Fruit fly (Drosophila melanogaster) whole organism, adult: ENCODE data around the gene CG6126.

Source experiments
- CG11617 ChIP-seq: fragments of 200-800 bp; sonication (Bioruptor generic); optimal IDR thresholded peaks from 2 replicates; lab custom pipeline; 2017; ENCODE audit warnings: mild to moderate bottlenecking, missing biosample characterization, missing genetic modification reagents, missing genetic modification characterization
- CG12768 ChIP-seq: fragments of 200-800 bp; sonication (Bioruptor generic); optimal IDR thresholded peaks from 2 replicates; lab custom pipeline; 2017; ENCODE audit warnings: missing biosample characterization, missing genetic modification characterization, mild to moderate bottlenecking, moderate library complexity, missing genetic modification reagents
- CG14711 ChIP-seq: fragments of 200-800 bp; sonication (Bioruptor generic); optimal IDR thresholded peaks from 2 replicates; lab custom pipeline; 2018; ENCODE audit warnings: missing biosample characterization, mild to moderate bottlenecking, missing genetic modification characterization, moderate library complexity
- CG1620 ChIP-seq: fragments of 200-800 bp; sonication (Bioruptor generic); optimal IDR thresholded peaks from 2 replicates; lab custom pipeline; 2016; ENCODE audit warnings: missing biosample characterization, missing genetic modification characterization
- CG33017 ChIP-seq: fragments of 200-800 bp; sonication (Bioruptor generic); optimal IDR thresholded peaks from 2 replicates; lab custom pipeline; 2018; ENCODE audit warnings: missing biosample characterization, mild to moderate bottlenecking, missing genetic modification characterization, moderate library complexity
- CG5204 ChIP-seq: fragments of 200-800 bp; sonication (Bioruptor generic); optimal IDR thresholded peaks from 2 replicates; lab custom pipeline; 2016; ENCODE audit warnings: missing biosample characterization, missing genetic modification characterization
- CG7045 ChIP-seq: fragments of 200-800 bp; sonication (Bioruptor generic); optimal IDR thresholded peaks from 2 replicates; lab custom pipeline; 2017; ENCODE audit warnings: missing biosample characterization, mild to moderate bottlenecking, missing genetic modification characterization
- CG7101 ChIP-seq: fragments of 200-800 bp; sonication (Bioruptor generic); optimal IDR thresholded peaks from 2 replicates; lab custom pipeline; 2018; ENCODE audit warnings: missing biosample characterization, mild to moderate bottlenecking, missing genetic modification characterization, moderate library complexity
- Clk ChIP-seq: fragments of 200-800 bp; sonication (Bioruptor generic); optimal IDR thresholded peaks from 2 replicates; lab custom pipeline; 2017; ENCODE audit warnings: missing biosample characterization, missing genetic modification characterization
- Crg-1 ChIP-seq: fragments of 200-800 bp; sonication (Bioruptor generic); optimal IDR thresholded peaks from 2 replicates; lab custom pipeline; 2016; ENCODE audit warnings: missing biosample characterization, missing genetic modification characterization
- Hr96 ChIP-seq: fragments of 200-800 bp; sonication (Bioruptor generic); optimal IDR thresholded peaks from 2 replicates; lab custom pipeline; 2016; ENCODE audit warnings: missing biosample characterization, missing genetic modification characterization
- Mnt ChIP-seq: fragments of 200-800 bp; sonication (Bioruptor generic); optimal IDR thresholded peaks from 2 replicates; lab custom pipeline; 2016; ENCODE audit warnings: missing biosample characterization, mild to moderate bottlenecking, missing genetic modification characterization
- bab1 ChIP-seq: fragments of 200-800 bp; sonication (Bioruptor generic); optimal IDR thresholded peaks from 3 replicates; lab custom pipeline; 2019; ENCODE audit warnings: missing biosample characterization, mild to moderate bottlenecking, missing genetic modification characterization, moderate library complexity
- cic ChIP-seq: fragments of 200-800 bp; sonication (Bioruptor generic); optimal IDR thresholded peaks from 2 replicates; lab custom pipeline; 2017; ENCODE audit warnings: missing biosample characterization, mild to moderate bottlenecking, missing genetic modification characterization, moderate library complexity
- cnc ChIP-seq, 2 experiments: fragments of >200 bp; optimal IDR thresholded peaks; 2 replicates each; lab custom pipeline; 2017
- kay ChIP-seq: fragments of 200-800 bp; sonication (Bioruptor generic); peaks from one replicate; lab custom pipeline; 2016; ENCODE audit warnings: missing biosample characterization, missing genetic modification characterization, borderline replicate concordance
- ovo ChIP-seq: fragments of 200-800 bp; sonication (Bioruptor generic); optimal IDR thresholded peaks from 2 replicates; lab custom pipeline; 2016; ENCODE audit warnings: missing biosample characterization, missing genetic modification characterization
- tj ChIP-seq: fragments of 200-800 bp; sonication (Bioruptor generic); optimal IDR thresholded peaks from 3 replicates; lab custom pipeline; 2017; ENCODE audit warnings: missing biosample characterization, mild to moderate bottlenecking, missing genetic modification characterization, moderate library complexity
- toe ChIP-seq: fragments of 200-800 bp; sonication (Bioruptor generic); optimal IDR thresholded peaks from 2 replicates; lab custom pipeline; 2016; ENCODE audit warnings: missing biosample characterization, missing genetic modification characterization

The CG6126 gene

dm6 chr3R:16218251-16219030 is 15.6 kb upstream of the CG6126 start:
- TF ChIP-seq CG5204 (no peak), tj (GFP tag; lab: Kevin White, UChicago) (no peak), Crg-1 (GFP tag; lab: Kevin White, UChicago) (no peak), toe (GFP tag; lab: Kevin White, UChicago) (no peak), CG14711 (tag; lab: Kevin White, UChicago) (no peak), CG7045 (GFP tag; lab: Kevin White, UChicago) (no peak), CG7101 (tag; lab: Kevin White, UChicago) (no peak), ovo (GFP tag; lab: Kevin White, UChicago) (no peak), CG11617 (no peak), CG12768 (GFP tag; lab: Kevin White, UChicago) (no peak), Mnt (GFP tag; lab: Kevin White, UChicago) (no peak), kay (GFP tag; lab: Kevin White, UChicago) (no peak), Clk (no peak), bab1 (GFP tag; lab: Kevin White, UChicago) (no peak), CG1620 (GFP tag; lab: Kevin White, UChicago) (no peak)

- TF ChIP-seq cnc (optimal IDR thresholded peaks at IDR 0.05; lab: Kevin White, UChicago) (no peak), ovo (GFP tag; lab: Kevin White, UChicago) (no peak), CG33017 (tag; lab: Kevin White, UChicago) (no peak), Mnt (GFP tag; lab: Kevin White, UChicago) (no peak), CG14711 (tag; lab: Kevin White, UChicago) (no peak), cic (GFP tag; lab: Kevin White, UChicago) (no peak), CG1620 (GFP tag; lab: Kevin White, UChicago) (no peak), Clk (no peak), CG11617 (no peak), CG7045 (GFP tag; lab: Kevin White, UChicago) (no peak), bab1 (GFP tag; lab: Kevin White, UChicago) (no peak), Hr96 (GFP tag; lab: Kevin White, UChicago) (no peak), toe (GFP tag; lab: Kevin White, UChicago) (no peak), tj (GFP tag; lab: Kevin White, UChicago) (no peak)
Observed at dm6 chr3R:16217368-16217767, 14.5 kb upstream of the CG6126 start.

- TF ChIP-seq Clk (no peak), CG7045 (GFP tag; lab: Kevin White, UChicago) (no peak), Crg-1 (GFP tag; lab: Kevin White, UChicago) (no peak), CG7101 (tag; lab: Kevin White, UChicago) (no peak), tj (GFP tag; lab: Kevin White, UChicago) (no peak), CG5204 (no peak), CG12768 (GFP tag; lab: Kevin White, UChicago) (no peak), toe (GFP tag; lab: Kevin White, UChicago) (no peak), ovo (GFP tag; lab: Kevin White, UChicago) (no peak), CG11617 (no peak), cic (GFP tag; lab: Kevin White, UChicago) (no peak), CG33017 (tag; lab: Kevin White, UChicago) (no peak), CG1620 (GFP tag; lab: Kevin White, UChicago) (no peak), kay (GFP tag; lab: Kevin White, UChicago) (no peak), Mnt (GFP tag; lab: Kevin White, UChicago) (no peak), Hr96 (GFP tag; lab: Kevin White, UChicago) (no peak), bab1 (GFP tag; lab: Kevin White, UChicago) (no peak), cnc (optimal IDR thresholded peaks at IDR 0.05; lab: Kevin White, UChicago) (no peak)
Observed at dm6 chr3R:16215319-16215701, 12.4 kb upstream of the CG6126 start.

- no peak for TF ChIP-seq Hr96 (GFP tag; lab: Kevin White, UChicago)
- TF ChIP-seq Crg-1 (GFP tag; lab: Kevin White, UChicago), result no peak
- peak; percentile 41 for TF ChIP-seq toe (GFP tag; lab: Kevin White, UChicago)
- peak; percentile 70 for TF ChIP-seq kay (GFP tag; lab: Kevin White, UChicago)
- no peak for TF ChIP-seq CG11617
- no peak for TF ChIP-seq CG33017 (tag; lab: Kevin White, UChicago)
Observed at dm6 chr3R:16214474-16215318, 11.8 kb upstream of the CG6126 start.

dm6 chr3R:16213792-16214473 is 11.1 kb upstream of the CG6126 start:
- TF ChIP-seq kay (GFP tag; lab: Kevin White, UChicago), result peak; percentile 56
- TF ChIP-seq cic (GFP tag; lab: Kevin White, UChicago), result no peak
- no peak for TF ChIP-seq CG7045 (GFP tag; lab: Kevin White, UChicago)
- no peak for TF ChIP-seq Crg-1 (GFP tag; lab: Kevin White, UChicago)
- TF ChIP-seq Mnt (GFP tag; lab: Kevin White, UChicago), result no peak
- no peak for TF ChIP-seq bab1 (GFP tag; lab: Kevin White, UChicago)
